Worm (Caenorhabditis elegans): ENCODE data around the gene lev-1.

DNA sequence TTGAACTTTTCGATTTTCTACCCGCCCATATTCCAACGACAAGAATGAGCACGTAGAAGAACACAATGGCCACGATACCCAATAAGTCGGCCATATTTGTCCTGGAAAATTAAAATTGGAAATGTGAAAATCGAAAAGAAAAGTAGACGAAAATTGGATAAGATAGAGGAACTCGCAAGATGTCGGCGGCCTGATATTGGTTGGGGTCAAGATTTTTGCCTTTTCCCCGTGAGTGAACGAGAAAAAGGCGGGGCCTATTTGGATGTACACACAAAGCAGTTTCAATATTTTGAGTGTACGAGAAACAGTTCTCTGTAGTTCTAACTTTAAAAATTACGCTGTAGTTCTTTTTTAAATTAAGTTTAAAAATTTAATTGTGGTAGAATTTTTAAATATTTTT is 35.3 kb upstream of the lev-1 start, which contains the start of gene cho-1:
- TF ChIP-seq nhr-6 (tag; optimal IDR thresholded peaks at IDR 0.05): no peak
- TF ChIP-seq dmd-9 (GFP tag; IDR thresholded peaks at IDR 0.05): no peak
- TF ChIP-seq zfp-2 (tag; optimal IDR thresholded peaks at IDR 0.05): no peak
- TF ChIP-seq ceh-44 (GFP tag; IDR thresholded peaks at IDR 0.05): no peak
- no peak for TF ChIP-seq D1046.2 (GFP tag; IDR thresholded peaks at IDR 0.05)
- TF ChIP-seq ceh-62 (tag; optimal IDR thresholded peaks at IDR 0.05): no peak
- TF ChIP-seq nhr-10 (tag; optimal IDR thresholded peaks at IDR 0.05): no peak
- TF ChIP-seq mep-1 (tag; optimal IDR thresholded peaks at IDR 0.05): no peak
- no peak for TF ChIP-seq egl-27 (tag; optimal IDR thresholded peaks at IDR 0.05)
- TF ChIP-seq ama-1 (optimal IDR thresholded peaks at IDR 0.05): no peak
- TF ChIP-seq madf-5 (GFP tag; IDR thresholded peaks at IDR 0.05): no peak
- TF ChIP-seq dve-1 (tag; optimal IDR thresholded peaks at IDR 0.05; ENCODE audit: insufficient read depth): no peak
- no peak for TF ChIP-seq sdz-12 (GFP tag; optimal IDR thresholded peaks at IDR 0.05)
